Worm (Caenorhabditis elegans) whole organism, L2 larva: ENCODE results near the gene glrx-3.

Source experiments
- C34F6.9 ChIP-seq: fragments of 150-350 bp; optimal IDR thresholded peaks from 2 replicates; lab custom pipeline; 2014; ENCODE audit warnings: missing biosample characterization, missing genetic modification characterization
- Y55F3AM.14 ChIP-seq: fragments of 200-800 bp; sonication (Bioruptor generic); optimal IDR thresholded peaks from 2 replicates; lab custom pipeline; 2018; ENCODE audit warnings: mild to moderate bottlenecking, missing genetic modification characterization, missing compliant biosample characterization
- aly-2 ChIP-seq: fragments of 150-350 bp; optimal IDR thresholded peaks from 2 replicates; lab custom pipeline; 2014; ENCODE audit warnings: missing biosample characterization, missing genetic modification characterization
- blmp-1 ChIP-seq: sonication (generic microtip); optimal IDR thresholded peaks from 2 replicates; lab custom pipeline; 2017; ENCODE audit warnings: missing genetic modification characterization, mild to moderate bottlenecking, missing compliant biosample characterization, antibody characterized with exemption, moderate library complexity; ENCODE audit not compliant: insufficient read depth
- ceh-82 ChIP-seq: fragments of 150-350 bp; optimal IDR thresholded peaks from 2 replicates; lab custom pipeline; 2014; ENCODE audit warnings: missing biosample characterization, missing genetic modification characterization
- dmd-4 ChIP-seq: sonication (generic microtip); optimal IDR thresholded peaks from 2 replicates; lab custom pipeline; 2017; ENCODE audit warnings: missing biosample characterization, missing genetic modification characterization
- egl-27 ChIP-seq: sonication (generic microtip); optimal IDR thresholded peaks from 3 replicates; lab custom pipeline; 2017; ENCODE audit warnings: missing biosample characterization, missing genetic modification reagents, missing genetic modification characterization
- elt-1 ChIP-seq: fragments of 150-350 bp; optimal IDR thresholded peaks from 2 replicates; lab custom pipeline; 2014; ENCODE audit warnings: missing biosample characterization, missing genetic modification characterization
- elt-3 ChIP-seq: sonication (generic microtip); optimal IDR thresholded peaks from 2 replicates; lab custom pipeline; 2017; ENCODE audit warnings: missing biosample characterization, missing genetic modification characterization
- fos-1 ChIP-seq: fragments of 150-350 bp; optimal IDR thresholded peaks from 2 replicates; lab custom pipeline; 2014; ENCODE audit warnings: missing biosample characterization, missing genetic modification characterization
- gmeb-1 ChIP-seq: fragments of 150-350 bp; optimal IDR thresholded peaks from 2 replicates; lab custom pipeline; 2014; ENCODE audit warnings: missing biosample characterization, missing genetic modification characterization
- lin-11 ChIP-seq: fragments of 150-350 bp; sonication (generic microtip); optimal IDR thresholded peaks from 2 replicates; lab custom pipeline; 2014; ENCODE audit warnings: missing biosample characterization, missing genetic modification characterization, inconsistent platforms, mixed read lengths
- lin-13 ChIP-seq: fragments of 150-350 bp; optimal IDR thresholded peaks from 2 replicates; lab custom pipeline; 2014; ENCODE audit warnings: missing biosample characterization, missing genetic modification reagents, missing genetic modification characterization
- lin-39 ChIP-seq: fragments of 150-350 bp; optimal IDR thresholded peaks from 2 replicates; lab custom pipeline; 2014; ENCODE audit warnings: missing biosample characterization, missing genetic modification reagents, missing genetic modification characterization
- lsy-2 ChIP-seq, 2 experiments: fragments of 150-350 bp in 1 of 2; sonication (generic microtip) in 1 of 2; optimal IDR thresholded peaks; 2 replicates each; lab custom pipeline; 2014 to 2017; ENCODE audit warnings: missing biosample characterization in 2 of 2, missing genetic modification characterization in 2 of 2
- mbf-1 ChIP-seq: sonication (generic microtip); optimal IDR thresholded peaks from 2 replicates; lab custom pipeline; 2017; ENCODE audit warnings: missing biosample characterization, missing genetic modification characterization
- nhr-10 ChIP-seq: sonication (generic microtip); optimal IDR thresholded peaks from 2 replicates; lab custom pipeline; 2017; ENCODE audit warnings: missing biosample characterization, missing genetic modification characterization
- nhr-12 ChIP-seq: fragments of 150-350 bp; optimal IDR thresholded peaks from 2 replicates; lab custom pipeline; 2014; ENCODE audit warnings: missing biosample characterization, missing genetic modification characterization
- nhr-129 ChIP-seq: fragments of 150-350 bp; optimal IDR thresholded peaks from 2 replicates; lab custom pipeline; 2014; ENCODE audit warnings: missing biosample characterization, missing genetic modification characterization
- nhr-23 ChIP-seq: fragments of 150-350 bp; optimal IDR thresholded peaks from 2 replicates; lab custom pipeline; 2014; ENCODE audit warnings: missing biosample characterization, missing genetic modification reagents, missing genetic modification characterization
- nhr-237 ChIP-seq: fragments of 150-350 bp; optimal IDR thresholded peaks from 2 replicates; lab custom pipeline; 2014; ENCODE audit warnings: missing biosample characterization, missing genetic modification characterization
- nhr-25 ChIP-seq: fragments of 150-350 bp; sonication (generic microtip); optimal IDR thresholded peaks from 3 replicates; lab custom pipeline; 2014; ENCODE audit warnings: missing biosample characterization, missing genetic modification characterization
- nhr-6 ChIP-seq: fragments of 150-350 bp; optimal IDR thresholded peaks from 2 replicates; lab custom pipeline; 2014; ENCODE audit warnings: missing biosample characterization, missing genetic modification characterization
- peb-1 ChIP-seq: fragments of 150-350 bp; optimal IDR thresholded peaks from 2 replicates; lab custom pipeline; 2014; ENCODE audit warnings: missing biosample characterization, missing genetic modification characterization
- sem-4 ChIP-seq: fragments of 150-350 bp; optimal IDR thresholded peaks from 2 replicates; lab custom pipeline; 2014; ENCODE audit warnings: missing biosample characterization, missing genetic modification reagents, missing genetic modification characterization
- skn-1 ChIP-seq: sonication (generic microtip); optimal IDR thresholded peaks from 2 replicates; lab custom pipeline; 2017; ENCODE audit warnings: missing biosample characterization, missing genetic modification characterization
- sma-3 ChIP-seq: sonication (generic microtip); optimal IDR thresholded peaks from 2 replicates; lab custom pipeline; 2016; ENCODE audit warnings: missing genetic modification reagents, missing genetic modification characterization, missing compliant biosample characterization
- snpc-4 ChIP-seq: fragments of 150-350 bp; optimal IDR thresholded peaks from 2 replicates; lab custom pipeline; 2014; ENCODE audit warnings: missing biosample characterization, missing genetic modification characterization
- unc-39 ChIP-seq: fragments of 150-350 bp; optimal IDR thresholded peaks from 2 replicates; lab custom pipeline; 2014; ENCODE audit warnings: missing biosample characterization, missing genetic modification characterization
- unc-55 ChIP-seq: fragments of 150-350 bp; sonication (generic microtip); optimal IDR thresholded peaks from 3 replicates; lab custom pipeline; 2014; ENCODE audit warnings: missing biosample characterization, missing genetic modification reagents, missing genetic modification characterization
- ztf-1 ChIP-seq: fragments of 200-800 bp; sonication (Bioruptor generic); conservative IDR thresholded peaks from 2 replicates; pipeline ENCODE4 v1.3.6; 2022; ENCODE audit warnings: missing genetic modification characterization, missing compliant biosample characterization
- ztf-11 ChIP-seq: sonication (generic microtip); optimal IDR thresholded peaks from 2 replicates; lab custom pipeline; 2017; ENCODE audit warnings: missing biosample characterization, missing genetic modification characterization
- ztf-4 ChIP-seq: fragments of 150-350 bp; optimal IDR thresholded peaks from 2 replicates; lab custom pipeline; 2014; ENCODE audit warnings: missing biosample characterization, missing genetic modification characterization

glrx-3 gene

DNA sequence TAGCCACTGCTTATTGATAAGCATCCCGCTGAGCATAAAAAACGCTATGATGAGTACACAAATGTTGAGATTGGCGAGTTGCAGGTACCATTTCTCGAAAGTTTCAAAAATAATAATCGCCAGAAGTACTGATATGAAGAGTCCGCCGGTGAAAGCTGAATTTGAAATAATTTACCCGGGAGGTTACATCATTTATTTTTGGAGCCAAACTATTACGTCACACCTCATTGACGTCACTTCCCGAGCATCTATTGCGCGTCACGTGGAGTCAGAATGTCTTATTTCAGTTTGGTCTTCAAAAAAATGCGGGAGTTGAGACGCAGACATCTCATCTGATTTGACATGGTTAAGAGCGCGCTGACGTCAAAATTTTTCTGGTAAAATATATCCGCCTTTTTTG lies 10.3 kb downstream of the glrx-3 start:
- no peak for TF ChIP-seq nhr-129 (tag; lab: Kevin White, UChicago)
- TF ChIP-seq ztf-1 (GFP tag; lab: Robert Waterston, UW), result no peak
- no peak for TF ChIP-seq sma-3
- no peak for TF ChIP-seq nhr-6 (tag; lab: Kevin White, UChicago)
- TF ChIP-seq C34F6.9, result no peak
- TF ChIP-seq elt-1 (tag; lab: Kevin White, UChicago), result no peak
- TF ChIP-seq elt-3, result no peak
- TF ChIP-seq lin-13 (GFP tag; lab: Kevin White, UChicago), result no peak
- TF ChIP-seq lin-39, result no peak
- no peak for TF ChIP-seq Y55F3AM.14 (GFP tag; lab: Kevin White, UChicago)
- no peak for TF ChIP-seq mbf-1 (tag; lab: Kevin White, UChicago)
- no peak for TF ChIP-seq skn-1 (tag; lab: Kevin White, UChicago)
- TF ChIP-seq dmd-4 (tag; lab: Kevin White, UChicago), result no peak
- TF ChIP-seq peb-1, result no peak
- no peak for TF ChIP-seq ztf-11 (tag; lab: Kevin White, UChicago)
- no peak for TF ChIP-seq unc-39 (tag; lab: Kevin White, UChicago)
- TF ChIP-seq gmeb-1, result no peak
- TF ChIP-seq nhr-25 (tag; lab: Kevin White, UChicago), result no peak
- no peak for TF ChIP-seq ceh-82 (tag; lab: Kevin White, UChicago)
- TF ChIP-seq, all 48 proteins: peak for 0

DNA sequence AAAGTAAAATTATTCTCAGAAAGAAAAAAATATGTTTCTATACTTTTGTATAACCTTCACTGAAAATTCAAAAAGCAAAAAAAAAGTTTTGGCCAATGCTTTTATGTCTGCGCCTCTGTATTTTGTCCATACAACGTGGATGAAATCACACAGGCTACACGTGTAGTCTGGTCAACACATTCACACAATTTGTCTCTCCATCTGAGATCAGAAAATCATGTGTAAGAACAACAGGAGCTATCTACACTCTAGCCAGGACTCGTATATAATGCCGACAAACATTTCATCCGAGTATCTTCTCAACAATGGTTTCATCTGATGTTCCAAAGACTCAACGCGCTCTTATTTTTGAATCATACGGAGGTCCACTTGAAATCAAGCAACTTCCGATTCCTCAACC lies 14.3 kb downstream of the glrx-3 start, which contains the start of gene D2063.1:
TSS of gene D2063.1 (plus strand) at position 281 of the 400 bp plus-strand sequence.
- TF ChIP-seq fos-1 (tag; lab: Kevin White, UChicago), result no peak
- peak; percentile 3 for TF ChIP-seq nhr-129 (tag; lab: Kevin White, UChicago)
- no peak for TF ChIP-seq ztf-4 (tag; lab: Kevin White, UChicago)
- TF ChIP-seq nhr-10, result no peak
- TF ChIP-seq lin-11 (tag; lab: Kevin White, UChicago), result no peak

DNA sequence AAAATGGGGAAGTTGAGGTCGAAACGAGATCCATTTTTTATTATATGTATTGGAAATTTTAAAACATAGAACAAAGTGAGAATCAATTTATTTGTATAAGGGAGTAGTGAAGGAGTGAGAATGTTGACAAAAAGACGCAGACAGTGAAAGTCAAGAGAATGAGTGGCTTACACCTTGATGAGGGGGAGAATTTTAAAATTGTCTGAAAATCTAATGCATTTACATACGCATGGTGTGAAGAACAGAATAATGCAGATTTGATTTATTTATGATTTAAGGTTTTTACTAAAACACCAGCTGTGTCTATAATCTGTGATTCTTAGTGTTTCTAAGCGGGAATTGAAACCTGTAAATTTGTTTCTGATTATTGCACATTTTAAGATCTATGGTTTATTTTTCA lies 15.7 kb downstream of the glrx-3 start, which contains the start of gene nhr-125:
TSS of gene nhr-125 (minus strand) at position 101 of the 400 bp plus-strand sequence.
- TF ChIP-seq lin-13 (GFP tag; lab: Kevin White, UChicago) (no peak), sem-4 (no peak), snpc-4 (tag; lab: Kevin White, UChicago) (no peak), C34F6.9 (no peak), nhr-10 (no peak), sma-3 (no peak), nhr-23 (tag; lab: Kevin White, UChicago) (no peak), aly-2 (tag; lab: Kevin White, UChicago) (no peak), unc-55 (GFP tag; lab: Kevin White, UChicago) (no peak), lin-39 (no peak), blmp-1 (tag; lab: Kevin White, UChicago) (no peak), nhr-129 (tag; lab: Kevin White, UChicago) (no peak)
- TF ChIP-seq, all 48 proteins: peak for 0

DNA sequence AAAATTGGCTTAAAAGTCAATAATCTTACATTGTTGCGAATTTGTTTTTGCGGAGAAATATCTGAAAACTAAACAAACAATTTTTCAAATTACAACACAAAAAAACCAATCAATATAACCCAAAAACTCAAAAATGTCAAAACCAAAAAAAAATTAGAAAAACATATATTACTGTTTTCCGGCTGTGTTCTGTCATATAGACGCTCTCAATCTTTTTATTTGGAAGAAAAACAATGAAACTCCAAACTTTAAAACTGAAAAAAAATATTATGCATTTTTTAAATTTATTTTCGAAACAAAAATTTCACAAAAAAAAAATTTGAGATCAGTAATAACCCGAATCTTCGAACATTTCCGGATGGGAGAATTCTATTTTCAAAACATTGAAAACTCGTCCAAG lies 18.4 kb downstream of the glrx-3 start, which contains the start of gene R02D1.2:
TSS of gene R02D1.2 (minus strand) at position 101 of the 400 bp plus-strand sequence.
- no peak for TF ChIP-seq blmp-1 (tag; lab: Kevin White, UChicago)

DNA sequence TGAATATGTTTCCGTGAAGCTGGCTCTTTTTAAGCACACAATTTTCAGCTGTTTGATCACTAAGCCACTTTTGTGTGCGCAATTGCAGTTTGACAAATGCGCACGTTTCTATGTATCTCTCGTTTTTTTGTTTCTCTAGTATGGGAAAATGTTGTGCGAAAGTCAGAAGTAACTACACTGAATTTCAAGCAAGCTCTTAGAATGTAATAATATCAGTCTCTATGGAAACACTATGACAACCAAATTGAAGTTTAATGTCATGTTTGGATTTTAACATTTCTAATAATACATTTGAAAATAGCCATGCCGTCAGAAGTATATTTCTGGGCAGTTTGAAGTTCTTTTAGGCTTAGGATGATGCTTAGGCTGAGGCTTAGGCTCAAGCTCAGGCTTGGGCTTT lies 21.2 kb downstream of the glrx-3 start, which contains the start of gene ZC132.9:
TSS of gene ZC132.9 (minus strand) at position 101 of the 400 bp plus-strand sequence.
- no peak for TF ChIP-seq egl-27 (tag; lab: Kevin White, UChicago)
- TF ChIP-seq mbf-1 (tag; lab: Kevin White, UChicago), result no peak
- TF ChIP-seq ztf-11 (tag; lab: Kevin White, UChicago), result no peak
- no peak for TF ChIP-seq nhr-12
- TF ChIP-seq peb-1, result no peak
- TF ChIP-seq nhr-6 (tag; lab: Kevin White, UChicago), result no peak
- TF ChIP-seq lsy-2 (tag; optimal IDR thresholded peaks at IDR 0.05; lab: Kevin White, UChicago), result no peak

DNA sequence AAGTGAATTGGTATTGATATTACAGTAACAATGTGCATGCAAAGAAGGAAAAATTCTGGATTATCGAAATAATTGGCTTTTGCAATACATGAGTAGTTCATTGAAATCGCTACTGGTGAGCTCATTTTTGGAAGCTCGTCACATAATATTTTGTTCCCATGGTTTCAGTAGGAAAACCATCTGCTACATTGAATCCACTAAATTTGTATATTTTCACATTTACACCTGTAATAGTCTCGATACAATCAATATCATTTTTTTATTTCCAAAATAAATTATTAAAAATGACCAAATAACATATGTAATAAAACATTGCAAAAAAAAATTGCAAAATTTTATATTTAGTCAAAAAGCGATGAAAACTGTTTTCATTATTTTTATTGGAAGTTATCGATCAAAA lies 26.1 kb downstream of the glrx-3 start, which contains the start of gene srh-192:
TSS of gene srh-192 (minus strand) at position 101 of the 400 bp plus-strand sequence.
- TF ChIP-seq aly-2 (tag; lab: Kevin White, UChicago) (no peak), sma-3 (no peak), ztf-1 (GFP tag; lab: Robert Waterston, UW) (no peak), elt-1 (tag; lab: Kevin White, UChicago) (no peak), peb-1 (no peak), lin-39 (no peak), lin-13 (GFP tag; lab: Kevin White, UChicago) (no peak), lsy-2 (tag; optimal IDR thresholded peaks at IDR 0.05; lab: Kevin White, UChicago) (no peak), ztf-4 (tag; lab: Kevin White, UChicago) (no peak), nhr-237 (tag; lab: Kevin White, UChicago) (no peak)
